Worm (Caenorhabditis elegans): ENCODE measurements around the gene gst-29.
"Not testable (repeated sequence)": the region's sequence is repeated elsewhere in the genome, so short reads cannot be mapped to it uniquely, and the experiment has no call there.

Gene gst-29

DNA sequence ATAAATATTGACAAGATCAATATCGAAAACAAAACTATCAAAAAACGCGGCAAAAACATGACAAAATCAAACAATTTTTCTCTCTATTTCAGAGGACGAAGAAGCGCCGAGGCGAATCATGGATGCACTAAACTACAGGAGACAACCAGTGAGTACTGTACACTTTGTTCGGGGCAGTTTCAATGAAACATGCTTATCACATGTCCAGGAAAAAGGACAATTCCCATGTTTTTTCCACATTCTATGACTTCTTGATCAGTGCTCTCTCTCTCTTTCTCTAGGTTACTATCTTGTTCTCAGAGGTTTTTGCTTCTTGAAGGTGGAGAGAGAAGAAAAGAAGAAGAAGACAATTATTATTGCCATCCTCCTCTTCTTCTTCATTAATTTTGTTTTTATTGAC is 27.8 kb upstream of the gst-29 start:
- TF ChIP-seq him-1 (tag; optimal IDR thresholded peaks at IDR 0.05) (no peak), W03F9.2 (tag; optimal IDR thresholded peaks at IDR 0.05) (no peak), dao-5 (tag; optimal IDR thresholded peaks at IDR 0.05) (no peak)

- TF ChIP-seq dao-5 (tag; optimal IDR thresholded peaks at IDR 0.05) (no peak), him-1 (tag; optimal IDR thresholded peaks at IDR 0.05) (no peak), W03F9.2 (tag; optimal IDR thresholded peaks at IDR 0.05) (no peak)
Observed at ce11 chrII:15196433-15196832, 26.8 kb upstream of the gst-29 start, which contains the start of gene spsb-1. TSS of gene spsb-1 (plus strand) at chrII:15196733.

DNA sequence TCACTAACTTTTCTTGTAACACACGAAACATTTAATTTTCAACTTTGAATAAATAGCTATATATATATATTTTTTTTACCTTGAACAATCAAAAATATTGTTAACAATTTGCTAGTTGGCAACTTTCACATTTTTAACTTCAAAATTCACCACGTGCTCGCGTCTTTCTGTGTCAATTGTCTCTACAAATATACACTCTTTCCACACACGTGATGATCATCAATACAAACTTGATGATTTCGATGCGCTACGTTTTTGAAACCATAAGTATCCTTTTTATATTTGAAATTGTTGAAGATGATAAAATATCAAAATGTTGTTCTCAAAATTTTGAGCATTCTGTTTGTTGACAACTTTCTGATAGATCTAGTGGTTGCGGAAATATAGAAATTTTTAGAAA is 25.7 kb upstream of the gst-29 start:
- TF ChIP-seq W03F9.2 (tag; optimal IDR thresholded peaks at IDR 0.05) (no peak), him-1 (tag; optimal IDR thresholded peaks at IDR 0.05) (no peak), dao-5 (tag; optimal IDR thresholded peaks at IDR 0.05) (no peak)

DNA sequence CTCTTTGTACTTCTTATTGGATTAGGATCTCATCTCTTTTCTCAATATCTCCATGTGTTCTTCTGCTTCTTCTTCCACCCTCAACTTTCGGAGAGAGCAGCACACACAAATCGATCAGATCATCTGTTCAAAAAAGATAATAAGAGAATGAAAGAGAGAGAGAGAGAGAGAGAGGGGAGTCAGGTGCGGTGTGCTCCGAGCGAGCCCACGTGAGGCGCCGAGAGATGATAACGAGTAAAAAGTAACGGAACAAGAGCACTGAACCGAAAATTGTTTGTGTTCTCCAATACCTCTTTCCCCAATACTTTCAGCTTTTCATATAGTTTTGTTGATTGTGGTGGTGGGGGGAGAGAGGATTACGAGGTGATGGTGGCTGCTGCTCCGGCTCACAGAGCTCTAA is 24.3 kb upstream of the gst-29 start:
- TF ChIP-seq him-1 (tag; optimal IDR thresholded peaks at IDR 0.05) (no peak), W03F9.2 (tag; optimal IDR thresholded peaks at IDR 0.05) (no peak), dao-5 (tag; optimal IDR thresholded peaks at IDR 0.05) (no peak)

DNA sequence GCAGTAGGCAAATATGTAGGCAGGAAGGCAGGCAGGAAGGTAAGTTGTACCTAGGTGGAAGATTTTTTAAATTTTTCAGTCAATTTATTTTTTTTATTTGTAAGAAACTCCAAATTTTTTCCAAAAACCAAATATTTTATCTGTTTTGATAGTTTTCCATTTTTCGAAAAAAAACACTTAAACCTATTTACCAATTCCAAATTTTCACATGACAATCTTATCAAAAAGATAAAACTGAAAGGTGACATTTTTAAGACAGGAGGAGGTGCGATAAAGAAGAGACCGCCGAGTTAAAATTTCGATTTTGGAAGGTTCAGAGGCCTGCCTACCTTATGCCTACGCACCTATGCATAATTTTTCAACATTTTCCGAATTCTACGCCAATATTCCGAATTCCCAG is 21.3 kb upstream of the gst-29 start:
- TF ChIP-seq W03F9.2 (tag; optimal IDR thresholded peaks at IDR 0.05) (no peak), dao-5 (tag; optimal IDR thresholded peaks at IDR 0.05) (no peak), him-1 (tag; optimal IDR thresholded peaks at IDR 0.05) (no peak)

ce11 chrII:15189956-15190355 is 20.3 kb upstream of the gst-29 start:
- TF ChIP-seq dao-5 (tag; optimal IDR thresholded peaks at IDR 0.05) (no peak), W03F9.2 (tag; optimal IDR thresholded peaks at IDR 0.05) (no peak), him-1 (tag; optimal IDR thresholded peaks at IDR 0.05) (no peak)

- TF ChIP-seq dao-5 (tag; optimal IDR thresholded peaks at IDR 0.05) = no peak
Observed at ce11 chrII:15185289-15185688, 15.6 kb upstream of the gst-29 start, which contains the start of gene gst-35. TSS of gene gst-35 (minus strand) at chrII:15185389.

- TF ChIP-seq W03F9.2 (tag; optimal IDR thresholded peaks at IDR 0.05) (no peak), him-1 (tag; optimal IDR thresholded peaks at IDR 0.05) (no peak), dao-5 (tag; optimal IDR thresholded peaks at IDR 0.05) (no peak)
Observed at ce11 chrII:15183139-15183538, 13.5 kb upstream of the gst-29 start, which contains the start of gene gst-34. TSS of gene gst-34 (minus strand) at chrII:15183239.

ce11 chrII:15178494-15178893 is 8.8 kb upstream of the gst-29 start, which contains the start of gene gst-32:
TSS of gene gst-32 (minus strand) at chrII:15178594.
- TF ChIP-seq him-1 (tag; optimal IDR thresholded peaks at IDR 0.05) (no peak), W03F9.2 (tag; optimal IDR thresholded peaks at IDR 0.05) (no peak), dao-5 (tag; optimal IDR thresholded peaks at IDR 0.05) (no peak)

ce11 chrII:15175643-15176042 is 6.0 kb upstream of the gst-29 start, which contains the start of gene Y53F4B.36:
TSS of gene Y53F4B.36 (plus strand) at chrII:15175943.
- TF ChIP-seq W03F9.2 (tag; optimal IDR thresholded peaks at IDR 0.05) (no peak), him-1 (tag; optimal IDR thresholded peaks at IDR 0.05) (no peak), dao-5 (tag; optimal IDR thresholded peaks at IDR 0.05) (no peak)

ce11 chrII:15174915-15175548 is 5.4 kb upstream of the gst-29 start, which contains the start of gene gst-31:
TSS of gene gst-31 (minus strand) at chrII:15174965.
- TF ChIP-seq dao-5 (tag; optimal IDR thresholded peaks at IDR 0.05) = no peak
- TF ChIP-seq W03F9.2 (tag; optimal IDR thresholded peaks at IDR 0.05) = no peak

DNA sequence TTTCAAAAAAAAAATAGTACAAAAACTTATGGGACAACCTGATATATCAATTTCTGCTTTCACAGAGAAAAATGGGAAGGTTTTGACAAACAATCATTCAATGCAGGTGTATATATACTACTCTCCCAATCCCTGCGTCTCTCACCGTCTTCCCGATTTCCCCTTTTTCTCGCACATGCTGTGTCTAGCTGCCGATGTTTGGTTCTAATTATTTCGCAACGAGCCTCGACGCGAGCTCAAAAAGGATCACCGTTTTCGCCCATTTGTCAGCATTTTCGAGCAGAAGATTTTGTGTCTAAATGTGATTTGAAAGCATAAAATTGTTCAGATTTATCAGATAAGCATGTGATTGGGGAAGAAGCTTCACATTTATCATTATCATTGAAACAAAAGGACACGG is 3.5 kb upstream of the gst-29 start:
- no peak for TF ChIP-seq W03F9.2 (tag; optimal IDR thresholded peaks at IDR 0.05)
- no peak for TF ChIP-seq dao-5 (tag; optimal IDR thresholded peaks at IDR 0.05)
- no peak for TF ChIP-seq him-1 (tag; optimal IDR thresholded peaks at IDR 0.05)

- TF ChIP-seq dao-5, him-1, W03F9.2 (tag; optimal IDR thresholded peaks at IDR 0.05): not testable (repeated sequence)
Observed at ce11 chrII:15171816-15172215, 2.2 kb upstream of the gst-29 start, which contains the start of gene gst-39. TSS of gene gst-39 (minus strand) at chrII:15171916.

DNA sequence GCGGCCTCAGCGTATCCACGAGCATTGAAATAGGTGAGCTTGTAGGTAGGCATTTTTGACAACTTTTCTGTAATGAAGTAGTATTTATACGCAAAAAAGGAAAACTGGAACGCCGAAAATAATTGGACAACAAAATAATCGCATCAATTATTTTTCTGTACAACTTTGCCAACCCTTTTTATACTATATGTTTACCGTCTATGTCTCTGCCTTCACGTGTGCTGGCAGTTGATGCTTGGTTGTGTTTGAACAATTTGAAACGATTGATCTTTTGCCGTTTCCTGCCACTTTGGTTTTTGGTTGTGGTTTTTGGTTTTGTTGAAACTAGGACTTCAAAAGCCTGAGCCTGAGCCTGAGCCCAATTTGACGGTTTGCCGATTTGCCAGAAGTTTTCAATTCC is 2.3 kb downstream of the gst-29 start, which contains the start of gene gst-28:
Gene gst-28 (minus strand): TSS at position 238 of the 400 bp plus-strand sequence.
- TF ChIP-seq dao-5 (tag; optimal IDR thresholded peaks at IDR 0.05) (no peak), him-1 (tag; optimal IDR thresholded peaks at IDR 0.05) (no peak), W03F9.2 (tag; optimal IDR thresholded peaks at IDR 0.05) (no peak)

Data from whole organism, L4/young adult.